Worm (Caenorhabditis elegans): ENCODE data around the gene spc-1.

The spc-1 gene

DNA sequence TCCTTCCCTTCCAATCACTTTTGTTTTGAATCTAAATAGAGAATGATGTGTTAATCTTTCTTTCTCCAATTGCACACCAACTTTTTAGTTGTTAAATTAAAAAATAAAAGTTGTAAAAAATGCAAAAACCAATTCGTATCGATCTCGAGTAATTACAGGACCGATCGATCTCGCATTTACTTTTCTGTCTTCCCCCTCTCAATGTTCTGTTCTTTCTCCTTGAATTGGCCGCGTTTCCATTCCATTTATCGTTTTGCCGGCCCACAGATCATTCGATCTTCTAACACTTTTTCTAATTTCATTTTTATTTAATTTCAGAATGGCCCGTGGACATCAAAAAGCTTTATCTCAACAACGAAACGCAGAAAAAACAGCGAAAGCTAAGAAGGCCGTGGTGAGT lies 8.3 kb upstream of the spc-1 start, which contains the start of gene K10B3.1:
K10B3.1 (plus strand) TSS at position 301 of the 400 bp plus-strand sequence.
- TF ChIP-seq him-1 (tag; optimal IDR thresholded peaks at IDR 0.05) (no peak), W03F9.2 (tag; optimal IDR thresholded peaks at IDR 0.05) (no peak)

- TF ChIP-seq dao-5 (tag; optimal IDR thresholded peaks at IDR 0.05) (no peak), him-1 (tag; optimal IDR thresholded peaks at IDR 0.05) (peak; percentile 94), W03F9.2 (tag; optimal IDR thresholded peaks at IDR 0.05) (peak; percentile 75)
Observed at ce11 chrX:3127626-3128142, 805 bp upstream of the spc-1 start.

ce11 chrX:3126233-3126632 lies 646 bp downstream of the spc-1 start:
- no peak for TF ChIP-seq W03F9.2 (tag; optimal IDR thresholded peaks at IDR 0.05)
- TF ChIP-seq him-1 (tag; optimal IDR thresholded peaks at IDR 0.05): peak; percentile 77

DNA sequence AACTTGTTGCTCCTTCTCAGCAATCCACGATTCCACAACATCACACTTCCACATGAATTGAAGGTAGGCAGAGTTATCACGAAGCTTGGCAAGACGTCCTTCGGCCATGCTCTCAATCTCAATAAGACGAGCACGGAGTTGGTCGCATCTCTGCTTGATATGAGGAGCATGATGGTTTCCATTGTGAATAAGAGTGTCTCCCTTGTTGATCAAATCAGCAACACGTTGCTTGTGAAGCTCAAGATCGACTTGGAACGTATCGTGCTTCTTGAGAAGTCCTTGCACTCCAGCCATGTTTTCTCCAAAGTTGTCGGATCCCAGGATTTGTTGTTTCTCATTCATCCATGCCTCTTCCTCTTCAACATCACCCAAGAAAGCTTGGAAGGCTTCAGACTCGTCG lies 7.3 kb downstream of the spc-1 start:
- TF ChIP-seq him-1 (tag; optimal IDR thresholded peaks at IDR 0.05): no peak
- no peak for TF ChIP-seq dao-5 (tag; optimal IDR thresholded peaks at IDR 0.05)
- TF ChIP-seq W03F9.2 (tag; optimal IDR thresholded peaks at IDR 0.05): no peak

ce11 chrX:3118596-3119287 lies 8.1 kb downstream of the spc-1 start:
- TF ChIP-seq him-1 (tag; optimal IDR thresholded peaks at IDR 0.05) (no peak), W03F9.2 (tag; optimal IDR thresholded peaks at IDR 0.05) (no peak)

ce11 chrX:3117204-3117603 lies 9.7 kb downstream of the spc-1 start:
- no peak for TF ChIP-seq him-1 (tag; optimal IDR thresholded peaks at IDR 0.05)
- TF ChIP-seq W03F9.2 (tag; optimal IDR thresholded peaks at IDR 0.05): no peak
- no peak for TF ChIP-seq dao-5 (tag; optimal IDR thresholded peaks at IDR 0.05)

DNA sequence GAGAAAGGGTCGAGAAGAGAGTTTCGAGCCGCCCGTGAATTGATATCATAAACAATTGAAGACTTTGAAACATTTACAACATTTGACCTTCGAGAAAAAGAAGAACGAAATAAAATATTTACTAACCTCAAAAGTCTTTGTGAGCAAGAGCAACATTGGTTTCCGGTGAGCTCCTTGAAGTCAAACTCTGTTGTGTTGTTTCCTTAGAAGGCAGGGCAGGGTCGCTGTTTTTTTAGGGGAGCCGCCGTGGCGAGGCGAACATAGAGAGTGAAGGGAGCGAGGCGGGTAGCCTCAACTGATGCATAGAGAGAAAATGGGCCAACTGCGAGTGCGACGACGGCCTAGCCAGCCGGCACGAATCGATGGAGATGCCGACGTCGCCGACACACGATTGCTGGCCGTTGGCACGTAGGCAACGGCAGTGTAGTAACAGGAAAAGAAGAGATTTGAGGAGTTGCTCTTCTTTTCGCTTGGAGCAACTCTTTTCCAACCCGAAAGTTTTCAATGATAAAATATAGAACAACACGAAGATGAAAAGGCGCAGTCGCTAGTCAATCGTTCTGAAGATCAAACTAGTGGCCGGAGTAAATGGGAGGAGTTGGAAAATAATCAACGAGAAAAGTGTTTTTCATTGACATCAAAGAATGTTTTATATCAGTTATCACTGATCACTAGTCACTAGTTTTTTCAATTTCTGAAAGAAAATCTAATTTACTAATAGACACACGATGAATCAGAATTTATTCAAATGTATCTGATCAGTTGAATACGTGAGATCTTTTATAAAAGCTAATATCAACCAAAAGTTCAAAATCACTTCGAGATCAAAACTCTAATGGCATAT lies 10.6 kb downstream of the spc-1 start, which contains the start of gene mai-1:
mai-1 (minus strand) TSS at position 557 of the 844 bp plus-strand sequence.
- TF ChIP-seq dao-5 (tag; optimal IDR thresholded peaks at IDR 0.05): peak; percentile 42
- TF ChIP-seq him-1 (tag; optimal IDR thresholded peaks at IDR 0.05): peak; percentile 85
- no peak for TF ChIP-seq W03F9.2 (tag; optimal IDR thresholded peaks at IDR 0.05)

DNA sequence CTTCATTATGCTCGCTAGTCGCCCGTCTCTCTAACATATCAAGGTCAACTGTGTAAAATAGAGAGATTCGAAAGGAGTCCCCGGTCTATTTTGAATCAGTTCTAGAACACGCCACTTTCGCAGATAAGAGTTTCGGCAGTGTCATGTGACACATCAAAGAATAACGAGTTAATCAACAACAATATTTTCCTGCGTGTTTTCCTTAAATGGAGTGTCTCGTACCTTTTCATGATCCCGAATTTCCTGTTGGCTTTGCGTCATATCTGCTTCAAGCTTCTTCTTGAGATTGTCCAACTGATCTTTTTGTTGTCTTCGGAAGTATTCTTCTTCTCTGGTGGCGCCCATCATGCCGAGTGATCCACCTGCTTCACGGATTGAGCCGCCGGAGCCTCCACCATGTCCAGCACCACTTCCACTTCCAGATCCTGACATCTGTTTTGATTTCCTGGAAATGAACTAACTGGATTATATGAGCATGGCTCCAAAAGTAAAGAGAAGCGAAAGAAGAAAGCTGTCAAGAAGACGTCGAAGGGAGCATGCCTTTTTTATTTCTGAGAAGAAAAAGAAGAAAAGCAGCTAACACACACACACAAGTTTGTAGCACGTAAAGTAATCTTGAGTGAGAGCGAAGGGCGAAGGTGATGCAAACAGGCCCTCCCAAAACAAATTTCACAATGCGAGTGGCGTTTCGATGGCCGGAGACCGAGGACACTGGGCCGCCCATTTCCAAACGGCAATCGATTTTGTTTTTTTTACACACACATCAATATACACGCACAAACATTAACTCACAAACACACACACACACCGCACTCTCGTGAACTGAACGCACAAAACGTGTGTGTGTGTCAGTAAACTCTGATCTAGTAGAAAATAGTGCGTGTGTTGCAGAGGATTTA lies 11.5 kb downstream of the spc-1 start:
- TF ChIP-seq him-1 (tag; optimal IDR thresholded peaks at IDR 0.05): no peak
- TF ChIP-seq W03F9.2 (tag; optimal IDR thresholded peaks at IDR 0.05): peak; percentile 26

- TF ChIP-seq dao-5 (tag; optimal IDR thresholded peaks at IDR 0.05): no peak
- no peak for TF ChIP-seq W03F9.2 (tag; optimal IDR thresholded peaks at IDR 0.05)
- TF ChIP-seq him-1 (tag; optimal IDR thresholded peaks at IDR 0.05): no peak
Observed at ce11 chrX:3114306-3115133, 12.4 kb downstream of the spc-1 start, which contains the start of gene gpd-2. Gene gpd-2, minus strand, starts transcription at chrX:3114689.

- TF ChIP-seq him-1 (tag; optimal IDR thresholded peaks at IDR 0.05) (no peak), dao-5 (tag; optimal IDR thresholded peaks at IDR 0.05) (no peak), W03F9.2 (tag; optimal IDR thresholded peaks at IDR 0.05) (no peak)
Observed at ce11 chrX:3112946-3113427, 13.9 kb downstream of the spc-1 start, which contains the start of gene gpd-3. Gene gpd-3, minus strand, starts transcription at chrX:3113341.

ce11 chrX:3111687-3112086 lies 15.2 kb downstream of the spc-1 start:
- TF ChIP-seq W03F9.2 (tag; optimal IDR thresholded peaks at IDR 0.05): no peak

ce11 chrX:3111066-3111465 lies 15.8 kb downstream of the spc-1 start:
- TF ChIP-seq W03F9.2 (tag; optimal IDR thresholded peaks at IDR 0.05) (no peak), him-1 (tag; optimal IDR thresholded peaks at IDR 0.05) (peak; percentile 76), dao-5 (tag; optimal IDR thresholded peaks at IDR 0.05) (no peak)

Measured in whole organism, L4/young adult.